Worm (Caenorhabditis elegans) whole organism, L4 larva: ENCODE measurements around the gene C05E4.7.
A peak's percentile ranks its signal among the peaks of the same experiment; 100 is the strongest.
"Not testable (repeated sequence)": the region's sequence is repeated elsewhere in the genome, so short reads cannot be mapped to it uniquely, and the experiment has no call there.

Experiments
- D1046.2 ChIP-seq: fragments of 200-800 bp; sonication (Bioruptor generic); IDR thresholded peaks from 2 replicates; pipeline ENCODE4 v1.3.6; 2022; ENCODE audit warnings: missing genetic modification characterization, missing compliant biosample characterization
- F10B5.3 ChIP-seq: sonication (generic microtip); optimal IDR thresholded peaks from 2 replicates; lab custom pipeline; 2016; ENCODE audit warnings: mild to moderate bottlenecking, missing genetic modification characterization, missing compliant biosample characterization
- F26F4.8 ChIP-seq: fragments of 200-800 bp; sonication (Bioruptor generic); conservative IDR thresholded peaks from 2 replicates; pipeline ENCODE4 v1.3.6; 2022; ENCODE audit warnings: missing genetic modification characterization, missing compliant biosample characterization
- T20F7.1 ChIP-seq: fragments of 200-800 bp; sonication (Bioruptor generic); optimal IDR thresholded peaks from 2 replicates; lab custom pipeline; 2018; ENCODE audit warnings: mild to moderate bottlenecking, missing genetic modification characterization, missing compliant biosample characterization
- T26A8.4 ChIP-seq: fragments of 200-800 bp; sonication (Bioruptor generic); IDR thresholded peaks from 2 replicates; pipeline ENCODE4 v1.3.6; 2022; ENCODE audit warnings: missing genetic modification characterization, missing compliant biosample characterization
- Y105C5A.15 ChIP-seq: fragments of 200-800 bp; sonication (Bioruptor generic); IDR thresholded peaks from 2 replicates; pipeline ENCODE4 v1.3.6; 2022; ENCODE audit warnings: missing genetic modification characterization, missing compliant biosample characterization
- Y48G9A.11 ChIP-seq: fragments of 200-800 bp; sonication (Bioruptor generic); IDR thresholded peaks from 2 replicates; pipeline ENCODE4 v1.3.6; 2022; ENCODE audit warnings: missing genetic modification reagents, missing genetic modification characterization, missing compliant biosample characterization
- Y75B8A.6 ChIP-seq: fragments of 200-800 bp; sonication (Bioruptor generic); IDR thresholded peaks from 2 replicates; pipeline ENCODE4 v1.3.6; 2022; ENCODE audit warnings: missing genetic modification reagents, missing genetic modification characterization, missing compliant biosample characterization
- ZK546.5 ChIP-seq, 2 experiments: sonication (generic microtip); optimal IDR thresholded peaks; 2 replicates each; lab custom pipeline; 2017; ENCODE audit warnings: missing biosample characterization in 2 of 2, missing genetic modification characterization in 2 of 2
- aly-2 ChIP-seq: sonication (generic microtip); optimal IDR thresholded peaks from 2 replicates; lab custom pipeline; 2018; ENCODE audit warnings: missing biosample characterization, missing genetic modification characterization
- arid-1 ChIP-seq: fragments of 200-800 bp; sonication (Bioruptor generic); conservative IDR thresholded peaks from 2 replicates; pipeline ENCODE4 v1.3.6; 2022; ENCODE audit warnings: missing genetic modification reagents, missing genetic modification characterization, missing compliant biosample characterization
- ctbp-1 ChIP-seq: fragments of 200-800 bp; sonication (Bioruptor generic); IDR thresholded peaks from 2 replicates; pipeline ENCODE4 v1.3.6; 2022; ENCODE audit warnings: missing genetic modification reagents, missing genetic modification characterization, missing compliant biosample characterization
- daf-8 ChIP-seq: fragments of 200-800 bp; sonication (Bioruptor generic); IDR thresholded peaks from 2 replicates; pipeline ENCODE4 v1.3.6; 2022; ENCODE audit warnings: missing genetic modification characterization, missing compliant biosample characterization
- dmd-6 ChIP-seq: fragments of 200-800 bp; sonication (Bioruptor generic); IDR thresholded peaks from 2 replicates; pipeline ENCODE4 v1.3.6; 2022; ENCODE audit warnings: missing genetic modification reagents, missing genetic modification characterization, missing compliant biosample characterization
- dmd-8 ChIP-seq: fragments of 200-800 bp; sonication (Bioruptor generic); IDR thresholded peaks from 2 replicates; pipeline ENCODE4 v1.3.6; 2022; ENCODE audit warnings: missing genetic modification characterization, missing compliant biosample characterization
- egl-27 ChIP-seq: sonication (generic microtip); optimal IDR thresholded peaks from 3 replicates; lab custom pipeline; 2017; ENCODE audit warnings: missing biosample characterization, missing genetic modification reagents, missing genetic modification characterization
- fos-1 ChIP-seq: fragments of 150-350 bp; optimal IDR thresholded peaks from 2 replicates; lab custom pipeline; 2014; ENCODE audit warnings: missing biosample characterization, missing genetic modification characterization
- hif-1 ChIP-seq, 2 experiments: sonication (generic microtip); optimal IDR thresholded peaks; 2 replicates each; lab custom pipeline; 2016 to 2017; ENCODE audit warnings: missing compliant biosample characterization in 2 of 2, missing genetic modification characterization in 2 of 2, missing genetic modification reagents in 2 of 2, missing genotype in 2 of 2, mild to moderate bottlenecking in 1 of 2
- hmg-1.1 ChIP-seq: fragments of 200-800 bp; sonication (Bioruptor generic); IDR thresholded peaks from 2 replicates; pipeline ENCODE4 v1.3.6; 2022; ENCODE audit warnings: missing genetic modification reagents, missing genetic modification characterization, missing compliant biosample characterization
- lim-7 ChIP-seq: fragments of 200-800 bp; sonication (Bioruptor generic); IDR thresholded peaks from 2 replicates; pipeline ENCODE4 v1.3.6; 2022; ENCODE audit warnings: missing genetic modification characterization, missing compliant biosample characterization
- lin-1 ChIP-seq: fragments of 200-800 bp; sonication (Bioruptor generic); IDR thresholded peaks from 2 replicates; pipeline ENCODE4 v1.3.6; 2022; ENCODE audit warnings: missing genetic modification reagents, missing genetic modification characterization, missing compliant biosample characterization
- lsy-2 ChIP-seq, 2 experiments: fragments of 150-350 bp in 1 of 2; sonication (generic microtip) in 1 of 2; optimal IDR thresholded peaks; 2 replicates each; lab custom pipeline; 2014 to 2017; ENCODE audit warnings: missing biosample characterization in 2 of 2, missing genetic modification characterization in 2 of 2
- mdl-1 ChIP-seq, 2 experiments: fragments of 150-350 bp in 1 of 2; sonication (generic microtip) in 1 of 2; optimal IDR thresholded peaks; 2 replicates each; lab custom pipeline; 2014 to 2017; ENCODE audit warnings: missing biosample characterization in 2 of 2, missing genetic modification characterization in 2 of 2
- mxl-3 ChIP-seq: fragments of 200-800 bp; sonication (Bioruptor generic); optimal IDR thresholded peaks from 2 replicates; lab custom pipeline; 2018; ENCODE audit warnings: mild to moderate bottlenecking, missing genetic modification characterization, missing compliant biosample characterization
- nhr-102 ChIP-seq: sonication (generic microtip); optimal IDR thresholded peaks from 2 replicates; lab custom pipeline; 2016; ENCODE audit warnings: mild to moderate bottlenecking, missing genetic modification characterization, moderate library complexity, missing compliant biosample characterization
- nhr-41 ChIP-seq: fragments of 200-800 bp; sonication (Bioruptor generic); IDR thresholded peaks from 2 replicates; pipeline ENCODE4 v1.3.6; 2022; ENCODE audit warnings: missing genetic modification reagents, missing genetic modification characterization, missing compliant biosample characterization
- nhr-76 ChIP-seq: fragments of 150-350 bp; optimal IDR thresholded peaks from 2 replicates; lab custom pipeline; 2014; ENCODE audit warnings: missing biosample characterization, missing genetic modification characterization
- pha-4 ChIP-seq, 2 experiments: fragments of 150-350 bp in 1 of 2; fragments of 200-800 bp in 1 of 2; sonication (Bioruptor generic) in 1 of 2; IDR thresholded peaks in 1 of 2; optimal IDR thresholded peaks in 1 of 2; 2 replicates each; pipeline versions ENCODE4 v1.3.6 to Lab custom; 2014 to 2022; ENCODE audit warnings: missing genetic modification characterization in 2 of 2, missing genetic modification reagents in 2 of 2, missing biosample characterization in 1 of 2, missing compliant biosample characterization in 1 of 2
- php-3 ChIP-seq: fragments of 200-800 bp; sonication (Bioruptor generic); IDR thresholded peaks from 2 replicates; pipeline ENCODE4 v1.3.6; 2022; ENCODE audit warnings: missing genetic modification reagents, missing genetic modification characterization, missing compliant biosample characterization
- tra-1 ChIP-seq: fragments of 200-800 bp; sonication (Bioruptor generic); IDR thresholded peaks from 2 replicates; pipeline ENCODE4 v1.3.6; 2022; ENCODE audit warnings: missing genetic modification reagents, missing genetic modification characterization, missing compliant biosample characterization
- vab-7 ChIP-seq: fragments of 200-800 bp; sonication (Bioruptor generic); IDR thresholded peaks from 2 replicates; pipeline ENCODE4 v1.3.6; 2022; ENCODE audit warnings: missing genetic modification reagents, missing genetic modification characterization, missing compliant biosample characterization
- zip-2 ChIP-seq: fragments of 150-350 bp; optimal IDR thresholded peaks from 2 replicates; lab custom pipeline; 2014; ENCODE audit warnings: missing biosample characterization, missing genetic modification characterization

The C05E4.7 gene

DNA sequence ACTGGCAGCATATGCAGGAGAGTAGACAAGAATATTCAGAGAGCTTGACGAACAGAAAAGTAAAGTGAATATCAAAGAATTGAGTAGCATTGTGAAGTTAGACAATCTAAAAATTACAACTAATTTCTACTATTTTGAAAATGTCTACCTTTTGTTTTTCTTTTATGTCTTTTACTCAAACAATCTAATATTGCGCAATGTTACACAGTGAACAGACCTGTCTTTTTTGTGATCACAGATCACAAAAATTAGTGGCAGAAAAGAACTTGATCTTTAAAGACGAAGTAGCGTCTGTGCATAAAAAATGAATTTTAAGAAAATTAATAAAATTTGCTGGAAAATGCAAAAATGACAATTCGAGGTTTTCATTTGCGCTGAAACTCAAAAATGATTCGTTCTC, 42.9 kb upstream of the C05E4.7 start:
- TF ChIP-seq zip-2 (peak; percentile 92), nhr-102 (no peak)
- TF ChIP-seq, all 104 proteins: peak for 1

DNA sequence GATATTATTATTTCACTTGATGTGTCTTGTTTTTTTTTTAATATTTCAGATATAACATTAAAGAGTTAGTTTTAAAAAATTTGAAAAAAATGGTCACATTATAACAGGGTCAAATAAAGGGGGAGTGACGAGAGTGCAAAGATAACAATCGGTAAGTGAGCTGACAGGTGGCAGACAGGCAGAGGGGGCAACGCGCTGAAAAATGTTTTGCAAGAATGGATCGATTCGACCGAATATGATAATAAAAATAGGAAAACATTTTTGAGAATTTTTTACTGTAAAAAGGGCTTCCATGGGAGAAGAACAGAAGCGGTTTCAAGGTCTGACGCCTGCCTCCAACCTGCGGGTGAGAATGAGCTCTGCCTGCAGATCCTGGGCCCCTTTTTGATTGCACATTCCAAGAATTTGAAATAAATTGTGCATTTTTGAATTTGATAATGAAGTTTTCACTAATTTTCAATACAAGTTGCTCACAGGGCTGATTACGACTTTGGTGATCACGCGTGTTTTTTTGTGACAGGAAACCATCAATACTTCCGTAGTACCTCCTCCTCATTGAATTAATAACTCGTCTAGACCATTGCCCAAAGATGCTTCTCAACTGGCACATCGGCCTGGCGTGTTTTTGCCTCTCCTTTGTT, 42.3 kb upstream of the C05E4.7 start, which contains the start of the genes ugt-29 and srx-5:
TSS of gene ugt-29 (minus strand) at position 101 of the 641 bp plus-strand sequence.
TSS of gene srx-5 (plus strand) at position 591 of the 641 bp plus-strand sequence.
- TF ChIP-seq dmd-6 (GFP tag; lab: Robert Waterston, UW), result 0 out of 2 replicates have a peak, but pooled peaks have one; percentile 27
- TF ChIP-seq hif-1 (tag; optimal IDR thresholded peaks at IDR 0.05; lab: Kevin White, UChicago), result no peak
- no peak for TF ChIP-seq mdl-1 (tag; optimal IDR thresholded peaks at IDR 0.05; lab: Kevin White, UChicago)

DNA sequence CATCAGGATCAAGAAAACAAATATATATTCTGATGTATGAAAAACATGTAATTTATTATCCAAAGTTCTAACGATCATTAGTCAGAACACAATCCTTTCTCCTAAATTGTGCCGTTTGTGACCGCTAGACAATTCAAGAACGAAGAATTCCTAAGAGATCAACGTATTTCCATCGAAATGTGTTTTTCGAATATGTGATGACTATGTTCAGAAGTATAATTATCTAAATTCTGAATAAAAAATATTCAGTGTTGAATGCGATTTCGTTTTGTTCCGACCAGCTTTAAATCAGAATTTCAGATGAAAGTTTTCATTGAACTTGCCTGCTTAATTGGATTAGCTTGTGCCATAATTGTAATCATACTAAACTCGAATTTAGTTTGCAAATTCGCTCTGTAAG, 39.7 kb upstream of the C05E4.7 start, which contains the start of gene srbc-37:
TSS of gene srbc-37 (plus strand) at position 301 of the 400 bp plus-strand sequence.
- no peak for TF ChIP-seq fos-1
- no peak for TF ChIP-seq Y105C5A.15 (GFP tag; lab: Robert Waterston, UW)
- no peak for TF ChIP-seq mxl-3
- no peak for TF ChIP-seq aly-2 (tag; lab: Kevin White, UChicago)
- no peak for TF ChIP-seq egl-27 (tag; lab: Kevin White, UChicago)
- no peak for TF ChIP-seq ZK546.5 (tag; optimal IDR thresholded peaks at IDR 0.05; lab: Kevin White, UChicago)
- TF ChIP-seq F10B5.3 (tag; lab: Kevin White, UChicago), result no peak
- TF ChIP-seq nhr-76 (tag; lab: Kevin White, UChicago), result no peak
- no peak for TF ChIP-seq php-3 (GFP tag; lab: Robert Waterston, UW)
- TF ChIP-seq daf-8 (GFP tag; lab: Robert Waterston, UW), result no peak
- TF ChIP-seq lsy-2 (tag; optimal IDR thresholded peaks at IDR 0.05; lab: Kevin White, UChicago), result no peak
- TF ChIP-seq T20F7.1, result no peak
- TF ChIP-seq T26A8.4, result no peak

DNA sequence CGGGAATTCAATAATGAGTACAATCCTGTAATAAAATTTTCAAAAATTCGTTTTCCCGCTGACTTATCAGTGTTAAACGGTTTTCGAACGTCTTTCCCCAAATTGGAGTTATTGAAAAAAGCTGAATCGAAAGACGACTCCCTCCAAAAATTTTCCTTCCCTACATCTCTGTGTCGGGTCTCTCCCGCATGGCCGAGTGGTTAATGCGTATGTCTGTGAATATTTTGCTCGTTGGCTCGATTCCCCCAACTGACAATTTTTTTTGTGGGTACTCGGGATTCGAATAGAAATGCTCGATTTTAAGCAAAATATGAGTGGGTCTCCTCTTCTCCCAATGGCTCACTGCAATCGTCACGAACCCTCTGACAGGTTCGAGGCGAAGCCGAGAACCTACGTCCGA, 35.5 kb upstream of the C05E4.7 start:
- peak; percentile 51; the same call in 1 of the 2 replicates for TF ChIP-seq pha-4 (GFP tag; IDR thresholded peaks at IDR 0.05; lab: Robert Waterston, UW)
- not testable (repeated sequence) for TF ChIP-seq pha-4 (tag; optimal IDR thresholded peaks at IDR 0.05; lab: Kevin White, UChicago)
- TF ChIP-seq ctbp-1 (GFP tag; lab: Robert Waterston, UW), result peak; percentile 48; the same call in 1 of the 2 replicates
- TF ChIP-seq arid-1 (GFP tag; lab: Robert Waterston, UW), result peak; percentile 68
- TF ChIP-seq vab-7, result peak; percentile 73
- peak; percentile 51; the same call in 1 of the 2 replicates for TF ChIP-seq lin-1
- peak; percentile 71; the same call in 1 of the 2 replicates for TF ChIP-seq F26F4.8 (GFP tag; lab: Robert Waterston, UW)
- 0 out of 2 replicates have a peak, but pooled peaks have one; percentile 24 for TF ChIP-seq Y75B8A.6 (GFP tag; lab: Robert Waterston, UW)
- peak; percentile 11; the same call in 1 of the 2 replicates for TF ChIP-seq nhr-41 (GFP tag; lab: Robert Waterston, UW)
- TF ChIP-seq php-3 (GFP tag; lab: Robert Waterston, UW), result peak; percentile 57; the same call in 1 of the 2 replicates
- peak; percentile 59; the same call in 1 of the 2 replicates for TF ChIP-seq tra-1 (GFP tag; lab: Robert Waterston, UW)
- TF ChIP-seq lim-7, result peak; percentile 87
- TF ChIP-seq hmg-1.1 (GFP tag; lab: Robert Waterston, UW), result peak; percentile 66
- peak; percentile 51 for TF ChIP-seq dmd-6 (GFP tag; lab: Robert Waterston, UW)
- 0 out of 2 replicates have a peak, but pooled peaks have one; percentile 34 for TF ChIP-seq Y48G9A.11 (GFP tag; lab: Robert Waterston, UW)
- 0 out of 2 replicates have a peak, but pooled peaks have one; percentile 28 for TF ChIP-seq Y105C5A.15 (GFP tag; lab: Robert Waterston, UW)
- peak; percentile 88 for TF ChIP-seq dmd-8 (GFP tag; lab: Robert Waterston, UW)
- 0 out of 2 replicates have a peak, but pooled peaks have one; percentile 65 for TF ChIP-seq D1046.2 (GFP tag; lab: Robert Waterston, UW)
